Worm (Caenorhabditis elegans) whole organism, L1 larva: ENCODE measurements around the gene mai-2.

Experiments
- aly-2 ChIP-seq: fragments of 150-350 bp; optimal IDR thresholded peaks from 2 replicates; lab custom pipeline; 2014; ENCODE audit warnings: missing biosample characterization, missing genetic modification characterization
- ama-1 ChIP-seq: fragments of 150-350 bp; optimal IDR thresholded peaks from 2 replicates; lab custom pipeline; 2014
- ceh-8 ChIP-seq: fragments of 200-800 bp; sonication (Bioruptor generic); optimal IDR thresholded peaks from 2 replicates; lab custom pipeline; 2018; ENCODE audit warnings: mild to moderate bottlenecking, missing genetic modification characterization, moderate library complexity, missing compliant biosample characterization
- ceh-90 ChIP-seq: sonication (generic microtip); optimal IDR thresholded peaks from 2 replicates; lab custom pipeline; 2016; ENCODE audit warnings: missing genetic modification characterization, missing compliant biosample characterization
- efl-3 ChIP-seq: fragments of 200-800 bp; sonication (Bioruptor generic); optimal IDR thresholded peaks from 2 replicates; lab custom pipeline; 2018; ENCODE audit warnings: mild to moderate bottlenecking, missing genetic modification characterization, missing compliant biosample characterization
- egl-13 ChIP-seq: sonication (generic microtip); optimal IDR thresholded peaks from 2 replicates; lab custom pipeline; 2016; ENCODE audit warnings: missing genotype, missing genetic modification reagents, missing genetic modification characterization, missing compliant biosample characterization
- egl-27 ChIP-seq, 2 experiments: fragments of 150-350 bp in 1 of 2; sonication (generic microtip); optimal IDR thresholded peaks; 3 replicates each; lab custom pipeline; 2017 to 2018; ENCODE audit warnings: missing biosample characterization in 2 of 2, missing genetic modification characterization in 2 of 2, missing genetic modification reagents in 2 of 2
- lin-15B ChIP-seq: fragments of 150-350 bp; sonication (generic microtip); optimal IDR thresholded peaks from 3 replicates; lab custom pipeline; 2014; ENCODE audit warnings: missing biosample characterization, missing genetic modification characterization
- rnt-1 ChIP-seq: sonication (generic microtip); optimal IDR thresholded peaks from 2 replicates; lab custom pipeline; 2016; ENCODE audit warnings: mild to moderate bottlenecking, missing genetic modification characterization, moderate library complexity, missing compliant biosample characterization
- snpc-4 ChIP-seq: fragments of 150-350 bp; optimal IDR thresholded peaks from 2 replicates; lab custom pipeline; 2014; ENCODE audit warnings: missing biosample characterization, missing genetic modification characterization
- zag-1 ChIP-seq: fragments of 150-350 bp; optimal IDR thresholded peaks from 2 replicates; lab custom pipeline; 2014; ENCODE audit warnings: missing biosample characterization, missing genetic modification characterization

DNA sequence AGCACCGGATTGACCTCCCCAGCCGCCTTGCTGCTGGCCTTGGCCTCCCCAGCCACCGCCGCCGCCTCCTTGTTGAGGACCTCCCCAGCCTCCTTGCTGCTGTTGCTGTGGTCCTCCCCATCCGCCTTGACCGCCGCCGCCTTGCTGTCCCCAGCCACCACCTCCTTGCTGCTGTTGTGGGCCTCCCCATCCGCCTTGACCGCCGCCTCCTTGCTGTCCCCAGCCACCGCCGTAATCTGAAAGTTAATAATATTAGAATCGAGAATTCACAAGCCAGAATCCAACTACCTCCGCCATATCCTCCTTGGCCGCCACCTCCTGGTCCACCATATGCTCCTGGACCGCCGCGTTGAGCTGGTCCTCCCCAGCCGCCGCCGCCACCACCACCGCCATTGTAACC, 48.4 kb upstream of the mai-2 start:
- TF ChIP-seq snpc-4 (tag; lab: Kevin White, UChicago) = no peak
- no peak for TF ChIP-seq zag-1
- no peak for TF ChIP-seq rnt-1 (tag; lab: Kevin White, UChicago)
- no peak for TF ChIP-seq ama-1
- no peak for TF ChIP-seq aly-2 (tag; lab: Kevin White, UChicago)
- TF ChIP-seq egl-13 (tag; lab: Kevin White, UChicago) = no peak
- no peak for TF ChIP-seq lin-15B (tag; lab: Kevin White, UChicago)
- no peak for TF ChIP-seq ceh-90 (tag; lab: Kevin White, UChicago)
- no peak for TF ChIP-seq egl-27 (tag; optimal IDR thresholded peaks at IDR 0.05; lab: Kevin White, UChicago)
- TF ChIP-seq ceh-8 (GFP tag; lab: Kevin White, UChicago) = peak; percentile 89
- TF ChIP-seq efl-3 = no peak
